Fruit fly (Drosophila melanogaster) whole organism, prepupa: ENCODE data around the gene CG16820.

Experiments
- CG10631 ChIP-seq: fragments of 200-800 bp; sonication (Bioruptor generic); optimal IDR thresholded peaks from 2 replicates; lab custom pipeline; 2016; ENCODE audit warnings: missing biosample characterization, missing genetic modification characterization
- CG10669 ChIP-seq: fragments of 200-800 bp; sonication (Bioruptor generic); optimal IDR thresholded peaks from 3 replicates; lab custom pipeline; 2018; ENCODE audit warnings: missing biosample characterization, mild to moderate bottlenecking, missing genetic modification characterization, moderate library complexity
- CG11762 ChIP-seq: fragments of 200-800 bp; sonication (Bioruptor generic); optimal IDR thresholded peaks from 3 replicates; lab custom pipeline; 2016; ENCODE audit warnings: missing biosample characterization, missing genetic modification characterization; ENCODE audit not compliant: insufficient read depth
- CG11902 ChIP-seq: fragments of 200-800 bp; sonication (Bioruptor generic); optimal IDR thresholded peaks from 3 replicates; lab custom pipeline; 2016; ENCODE audit warnings: missing biosample characterization, missing genetic modification characterization
- CG15336 ChIP-seq: fragments of 200-800 bp; sonication (Bioruptor generic); IDR thresholded peaks from 2 replicates; pipeline ENCODE4 v1.3.6; 2022; ENCODE audit warnings: missing biosample characterization, missing genetic modification characterization
- CG1621 ChIP-seq: fragments of 200-800 bp; sonication (Bioruptor generic); optimal IDR thresholded peaks from 3 replicates; lab custom pipeline; 2018; ENCODE audit warnings: missing biosample characterization, mild to moderate bottlenecking, missing genetic modification characterization
- CG16779 ChIP-seq: fragments of 200-800 bp; sonication (Bioruptor generic); optimal IDR thresholded peaks from 3 replicates; lab custom pipeline; 2017; ENCODE audit warnings: missing biosample characterization, mild to moderate bottlenecking, missing genetic modification characterization
- CG3032 ChIP-seq: fragments of 200-800 bp; optimal IDR thresholded peaks from 2 replicates; lab custom pipeline; 2019; ENCODE audit warnings: missing biosample characterization, mild to moderate bottlenecking, missing genetic modification characterization, moderate library complexity
- CG32006 ChIP-seq: fragments of 200-800 bp; sonication (Bioruptor generic); optimal IDR thresholded peaks from 3 replicates; lab custom pipeline; 2017; ENCODE audit warnings: missing biosample characterization, mild to moderate bottlenecking, missing genetic modification characterization
- CG34406 ChIP-seq: fragments of 200-800 bp; sonication (Bioruptor generic); optimal IDR thresholded peaks from 3 replicates; lab custom pipeline; 2016; ENCODE audit warnings: missing biosample characterization, missing genetic modification characterization
- CG3919 ChIP-seq: fragments of 200-800 bp; sonication (Bioruptor generic); optimal IDR thresholded peaks from 3 replicates; lab custom pipeline; 2016; ENCODE audit warnings: missing biosample characterization, missing genetic modification characterization
- CG4318 ChIP-seq: fragments of 200-800 bp; sonication (Bioruptor generic); optimal IDR thresholded peaks from 3 replicates; lab custom pipeline; 2017; ENCODE audit warnings: missing biosample characterization, mild to moderate bottlenecking, missing genetic modification characterization
- CG6276 ChIP-seq: fragments of 200-800 bp; sonication (Bioruptor generic); optimal IDR thresholded peaks from 2 replicates; lab custom pipeline; 2017; ENCODE audit warnings: missing biosample characterization, mild to moderate bottlenecking, missing genetic modification characterization
- CG6792 ChIP-seq: fragments of 200-800 bp; sonication (Bioruptor generic); optimal IDR thresholded peaks from 3 replicates; lab custom pipeline; 2016; ENCODE audit warnings: missing biosample characterization, missing genetic modification characterization
- CG6808 ChIP-seq: fragments of 200-800 bp; sonication (Bioruptor generic); optimal IDR thresholded peaks from 3 replicates; lab custom pipeline; 2017; ENCODE audit warnings: missing biosample characterization, missing genetic modification characterization, mild to moderate bottlenecking, moderate library complexity, missing genetic modification reagents
- CG6854 ChIP-seq: fragments of 200-800 bp; sonication (Bioruptor generic); optimal IDR thresholded peaks from 2 replicates; lab custom pipeline; 2017; ENCODE audit warnings: missing biosample characterization, mild to moderate bottlenecking, missing genetic modification characterization
- CG7368 ChIP-seq: fragments of 200-800 bp; sonication (Bioruptor generic); optimal IDR thresholded peaks from 3 replicates; lab custom pipeline; 2016; ENCODE audit warnings: missing biosample characterization, missing genetic modification characterization
- CG8119 ChIP-seq: fragments of 200-800 bp; sonication (Bioruptor generic); IDR thresholded peaks from 3 replicates; pipeline ENCODE4 v1.3.6; 2022; ENCODE audit warnings: missing biosample characterization, missing genetic modification characterization
- CG8319 ChIP-seq: fragments of 200-800 bp; sonication (Bioruptor generic); optimal IDR thresholded peaks from 3 replicates; lab custom pipeline; 2016; ENCODE audit warnings: missing biosample characterization, missing genetic modification characterization
- CG8632 ChIP-seq: fragments of 200-800 bp; sonication (Bioruptor generic); optimal IDR thresholded peaks from 3 replicates; lab custom pipeline; 2016; ENCODE audit warnings: missing biosample characterization, missing genetic modification characterization
- CG9139 ChIP-seq: fragments of 200-800 bp; sonication (Bioruptor generic); optimal IDR thresholded peaks from 3 replicates; lab custom pipeline; 2017; ENCODE audit warnings: missing biosample characterization, mild to moderate bottlenecking, missing genetic modification characterization
- Eip75B ChIP-seq: fragments of 200-800 bp; sonication (Bioruptor generic); optimal IDR thresholded peaks from 3 replicates; lab custom pipeline; 2016; ENCODE audit warnings: missing biosample characterization, missing genetic modification characterization
- Eip78C ChIP-seq: fragments of 200-800 bp; sonication (Bioruptor generic); peaks from one replicate; lab custom pipeline; 2016; ENCODE audit warnings: missing biosample characterization, missing genetic modification characterization
- Eip93F ChIP-seq: fragments of 200-800 bp; sonication (Bioruptor generic); optimal IDR thresholded peaks from 2 replicates; lab custom pipeline; 2016; ENCODE audit warnings: missing biosample characterization, mild to moderate bottlenecking, missing genetic modification characterization
- Ets21C ChIP-seq: fragments of 200-800 bp; sonication (Bioruptor generic); optimal IDR thresholded peaks from 3 replicates; lab custom pipeline; 2016; ENCODE audit warnings: missing biosample characterization, missing genetic modification characterization
- Ets96B ChIP-seq: fragments of 200-800 bp; optimal IDR thresholded peaks from 2 replicates; lab custom pipeline; 2019; ENCODE audit warnings: missing biosample characterization, mild to moderate bottlenecking, missing genetic modification characterization, moderate library complexity
- Gug ChIP-seq: fragments of 200-800 bp; sonication (Bioruptor generic); IDR thresholded peaks from 2 replicates; pipeline ENCODE4 v1.3.6; 2022; ENCODE audit warnings: missing biosample characterization, missing genetic modification characterization
- Hr38 ChIP-seq: sonication (Bioruptor generic); optimal IDR thresholded peaks from 2 replicates; lab custom pipeline; 2016; ENCODE audit warnings: missing biosample characterization, missing genetic modification characterization
- Hr4 ChIP-seq: fragments of 200-800 bp; sonication (Bioruptor generic); optimal IDR thresholded peaks from 3 replicates; lab custom pipeline; 2016; ENCODE audit warnings: missing biosample characterization, missing genetic modification characterization
- Lpt ChIP-seq: fragments of 200-800 bp; sonication (Bioruptor generic); optimal IDR thresholded peaks from 3 replicates; lab custom pipeline; 2016; ENCODE audit warnings: missing biosample characterization, missing genetic modification characterization
- Met ChIP-seq: fragments of 200-800 bp; sonication (Bioruptor generic); optimal IDR thresholded peaks from 3 replicates; lab custom pipeline; 2016; ENCODE audit warnings: missing biosample characterization, missing genetic modification characterization
- OdsH ChIP-seq: fragments of 200-800 bp; sonication (Bioruptor generic); optimal IDR thresholded peaks from 3 replicates; lab custom pipeline; 2016; ENCODE audit warnings: missing biosample characterization, missing genetic modification characterization
- Smox ChIP-seq: fragments of 200-800 bp; sonication (Bioruptor generic); optimal IDR thresholded peaks from 3 replicates; lab custom pipeline; 2016; ENCODE audit warnings: missing biosample characterization, missing genetic modification characterization
- Sox102F ChIP-seq: fragments of 200-800 bp; sonication (Bioruptor generic); optimal IDR thresholded peaks from 2 replicates; lab custom pipeline; 2016; ENCODE audit warnings: missing biosample characterization, mild to moderate bottlenecking, missing genetic modification characterization
- Sox15 ChIP-seq: fragments of 200-800 bp; sonication (Bioruptor generic); optimal IDR thresholded peaks from 3 replicates; lab custom pipeline; 2016; ENCODE audit warnings: missing biosample characterization, missing genetic modification characterization
- achi ChIP-seq: fragments of 200-800 bp; sonication (Bioruptor generic); optimal IDR thresholded peaks from 3 replicates; lab custom pipeline; 2016; ENCODE audit warnings: missing biosample characterization, missing genetic modification characterization
- cyc ChIP-seq: fragments of 200-800 bp; sonication (Bioruptor generic); optimal IDR thresholded peaks from 3 replicates; lab custom pipeline; 2016; ENCODE audit warnings: missing biosample characterization, missing genetic modification characterization
- dac ChIP-seq: fragments of 200-800 bp; sonication (Bioruptor generic); optimal IDR thresholded peaks from 2 replicates; lab custom pipeline; 2017; ENCODE audit warnings: missing biosample characterization, mild to moderate bottlenecking, missing genetic modification characterization
- dsx ChIP-seq: fragments of 200-800 bp; optimal IDR thresholded peaks from 3 replicates; lab custom pipeline; 2019; ENCODE audit warnings: missing biosample characterization, mild to moderate bottlenecking, missing genetic modification characterization, moderate library complexity; ENCODE audit not compliant: poor library complexity, severe bottlenecking
- eg ChIP-seq: fragments of 200-800 bp; sonication (Bioruptor generic); IDR thresholded peaks from 3 replicates; pipeline ENCODE4 v1.3.6; 2022; ENCODE audit warnings: missing biosample characterization, missing genetic modification characterization
- esn ChIP-seq: fragments of 200-800 bp; sonication (Bioruptor generic); optimal IDR thresholded peaks from 2 replicates; lab custom pipeline; 2016; ENCODE audit warnings: missing biosample characterization, mild to moderate bottlenecking, missing genetic modification characterization, moderate library complexity
- fd85E ChIP-seq: fragments of 200-800 bp; sonication (Bioruptor generic); optimal IDR thresholded peaks from 3 replicates; lab custom pipeline; 2016; ENCODE audit warnings: missing biosample characterization, missing genetic modification characterization
- fkh ChIP-seq: fragments of 200-800 bp; sonication (Bioruptor generic); optimal IDR thresholded peaks from 3 replicates; lab custom pipeline; 2017; ENCODE audit warnings: missing biosample characterization, mild to moderate bottlenecking, missing genetic modification characterization, moderate library complexity
- lz ChIP-seq: fragments of 200-800 bp; sonication (Bioruptor generic); optimal IDR thresholded peaks from 3 replicates; lab custom pipeline; 2016; ENCODE audit warnings: missing biosample characterization, missing genetic modification characterization
- net ChIP-seq: fragments of 200-800 bp; sonication (Bioruptor generic); optimal IDR thresholded peaks from 3 replicates; lab custom pipeline; 2016; ENCODE audit warnings: missing biosample characterization, missing genetic modification characterization
- pdm3 ChIP-seq: fragments of 200-800 bp; sonication (Bioruptor generic); optimal IDR thresholded peaks from 3 replicates; lab custom pipeline; 2016; ENCODE audit warnings: missing biosample characterization, missing genetic modification characterization
- salr ChIP-seq, 2 experiments: fragments of 200-800 bp; sonication (Bioruptor generic); optimal IDR thresholded peaks; 3 replicates each; lab custom pipeline; 2016 to 2018; ENCODE audit warnings: missing biosample characterization in 2 of 2, missing genetic modification characterization in 2 of 2, mild to moderate bottlenecking in 1 of 2
- spab ChIP-seq: fragments of 200-800 bp; sonication (Bioruptor generic); optimal IDR thresholded peaks from 2 replicates; lab custom pipeline; 2017; ENCODE audit warnings: missing biosample characterization, mild to moderate bottlenecking, missing genetic modification characterization, missing genetic modification reagents
- ss ChIP-seq, 2 experiments: fragments of 200-800 bp; sonication (Bioruptor generic); optimal IDR thresholded peaks; 2 replicates in 1 of 2; 3 replicates in 1 of 2; lab custom pipeline; 2017 to 2018; ENCODE audit warnings: mild to moderate bottlenecking in 2 of 2, missing biosample characterization in 2 of 2, missing genetic modification characterization in 2 of 2, moderate library complexity in 1 of 2
- svp ChIP-seq: fragments of 200-800 bp; sonication (Bioruptor generic); peaks from one replicate; lab custom pipeline; 2016; ENCODE audit warnings: missing biosample characterization, missing genetic modification characterization
- topi ChIP-seq: fragments of 200-800 bp; sonication (Bioruptor generic); optimal IDR thresholded peaks from 3 replicates; lab custom pipeline; 2016; ENCODE audit warnings: missing biosample characterization, missing genetic modification characterization
- vri ChIP-seq: fragments of 200-800 bp; sonication (Bioruptor generic); optimal IDR thresholded peaks from 3 replicates; lab custom pipeline; 2016; ENCODE audit warnings: missing biosample characterization, mild to moderate bottlenecking, missing genetic modification characterization

Gene CG16820

DNA sequence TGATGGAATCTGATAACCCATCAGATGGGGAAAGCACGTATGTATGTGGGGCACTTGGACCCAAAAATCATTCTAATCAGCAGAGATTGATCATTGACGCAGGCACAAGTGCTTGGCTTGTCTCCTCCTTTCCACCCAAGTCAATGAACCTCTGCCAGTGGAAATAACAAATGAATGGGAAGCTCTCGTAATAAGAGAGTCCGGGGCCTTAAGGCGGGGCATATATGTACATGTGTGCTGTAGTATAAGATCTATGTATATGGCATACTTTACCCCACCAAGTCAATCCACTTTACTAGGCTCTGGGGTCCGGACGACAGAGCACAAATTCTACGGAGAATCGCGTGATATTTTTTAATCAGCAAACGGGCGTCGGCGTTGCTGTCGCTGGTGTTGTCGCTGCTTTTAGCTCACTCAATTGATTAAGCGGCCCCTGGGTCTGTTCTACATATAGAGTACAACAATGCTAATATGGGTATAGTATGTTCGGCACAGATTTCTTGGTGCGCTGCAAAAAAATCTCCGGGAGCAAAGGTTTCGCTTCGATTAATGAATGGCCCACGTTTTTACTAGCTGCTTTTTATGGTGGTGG, 39.9 kb upstream of the CG16820 start:
- TF ChIP-seq ss (GFP tag; optimal IDR thresholded peaks at IDR 0.05; lab: Kevin White, UChicago): peak; percentile 5 to 73
- TF ChIP-seq CG15336 (GFP tag; lab: Robert Waterston, UW): 0 out of 2 replicates have a peak, but pooled peaks have one; percentile 27
- TF ChIP-seq Smox: no peak
- no peak for TF ChIP-seq CG6854
- no peak for TF ChIP-seq CG6808
- no peak for TF ChIP-seq Met (GFP tag; lab: Kevin White, UChicago)
- no peak for TF ChIP-seq CG8319 (GFP tag; lab: Kevin White, UChicago)
- peak; percentile 17 for TF ChIP-seq CG9139 (GFP tag; lab: Kevin White, UChicago)
- TF ChIP-seq svp (GFP tag; lab: Kevin White, UChicago): peak; percentile 89
- TF ChIP-seq CG32006 (GFP tag; lab: Kevin White, UChicago): no peak
- TF ChIP-seq CG7368 (GFP tag; lab: Kevin White, UChicago): no peak
- TF ChIP-seq esn (GFP tag; lab: Kevin White, UChicago): no peak
- peak; percentile 77 for TF ChIP-seq Eip78C (GFP tag; lab: Kevin White, UChicago)
- no peak for TF ChIP-seq OdsH (GFP tag; lab: Kevin White, UChicago)
- no peak for TF ChIP-seq CG6792 (GFP tag; lab: Kevin White, UChicago)
- TF ChIP-seq Sox15 (GFP tag; lab: Kevin White, UChicago): no peak
- TF ChIP-seq achi (GFP tag; lab: Kevin White, UChicago): no peak
- TF ChIP-seq Ets96B (tag; lab: Kevin White, UChicago): no peak
- TF ChIP-seq CG16779: peak; percentile 52
- no peak for TF ChIP-seq Eip93F (GFP tag; lab: Kevin White, UChicago)
- TF ChIP-seq CG1621 (tag; lab: Kevin White, UChicago): peak; percentile 39
- no peak for TF ChIP-seq Sox102F
- TF ChIP-seq fd85E: no peak
- TF ChIP-seq spab (GFP tag; lab: Kevin White, UChicago): no peak
- no peak for TF ChIP-seq dsx (GFP tag; lab: Kevin White, UChicago)
- TF ChIP-seq dac (GFP tag; lab: Kevin White, UChicago): no peak
- TF ChIP-seq CG10631 (GFP tag; lab: Kevin White, UChicago): no peak
- TF ChIP-seq eg (GFP tag; lab: Robert Waterston, UW): peak; percentile 61; the same call in 2 of the 3 replicates
- TF ChIP-seq CG11762 (GFP tag; lab: Kevin White, UChicago): no peak
- no peak for TF ChIP-seq CG3032 (tag; lab: Kevin White, UChicago)
- no peak for TF ChIP-seq Hr38 (GFP tag; lab: Kevin White, UChicago)
- TF ChIP-seq CG3919 (GFP tag; lab: Kevin White, UChicago): peak; percentile 23
- TF ChIP-seq Eip75B (GFP tag; lab: Kevin White, UChicago): peak; percentile 31
- no peak for TF ChIP-seq cyc (GFP tag; lab: Kevin White, UChicago)
- TF ChIP-seq CG11902: no peak
- no peak for TF ChIP-seq topi (GFP tag; lab: Kevin White, UChicago)
- TF ChIP-seq lz: no peak
- TF ChIP-seq CG6276 (GFP tag; lab: Kevin White, UChicago): peak; percentile 44
- TF ChIP-seq pdm3 (GFP tag; lab: Kevin White, UChicago): no peak
- no peak for TF ChIP-seq Hr4
- peak; percentile 8 for TF ChIP-seq fkh (GFP tag; lab: Kevin White, UChicago)
- no peak for TF ChIP-seq CG8632 (GFP tag; lab: Kevin White, UChicago)
- no peak for TF ChIP-seq CG4318 (GFP tag; lab: Kevin White, UChicago)
- TF ChIP-seq CG10669 (GFP tag; lab: Kevin White, UChicago): no peak
- no peak for TF ChIP-seq salr (GFP tag; optimal IDR thresholded peaks at IDR 0.05; lab: Kevin White, UChicago)
- no peak for TF ChIP-seq Gug
- TF ChIP-seq CG34406 (GFP tag; lab: Kevin White, UChicago): no peak
- TF ChIP-seq vri (GFP tag; lab: Kevin White, UChicago): peak; percentile 55
- TF ChIP-seq Lpt (GFP tag; lab: Kevin White, UChicago): peak; percentile 32
- 0 out of 3 replicates have a peak, but pooled peaks have one; percentile 35 for TF ChIP-seq CG8119
- no peak for TF ChIP-seq net (GFP tag; lab: Kevin White, UChicago)
- no peak for TF ChIP-seq Ets21C (GFP tag; lab: Kevin White, UChicago)
